Fruit fly (Drosophila melanogaster) whole organism, embryonic: ENCODE data around the gene CG13671.
A peak's percentile ranks its signal among the peaks of the same experiment; 100 is the strongest.

Experiments
- Atf-2 ChIP-seq: fragments of 200-800 bp; sonication (Bioruptor generic); optimal IDR thresholded peaks from 2 replicates; lab custom pipeline; 2016; ENCODE audit warnings: missing biosample characterization, missing genetic modification characterization
- CG10267 ChIP-seq: fragments of 200-800 bp; sonication (Bioruptor generic); optimal IDR thresholded peaks from 2 replicates; lab custom pipeline; 2018; ENCODE audit warnings: missing biosample characterization, mild to moderate bottlenecking, missing genetic modification characterization, moderate library complexity
- CG11695 ChIP-seq: fragments of 200-800 bp; sonication (Bioruptor generic); IDR thresholded peaks from 3 replicates; pipeline ENCODE4 v1.3.6; 2022; ENCODE audit warnings: missing biosample characterization, missing genetic modification characterization
- CG12942 ChIP-seq: fragments of 200-800 bp; sonication (Bioruptor generic); optimal IDR thresholded peaks from 3 replicates; lab custom pipeline; 2016; ENCODE audit warnings: missing biosample characterization, missing genetic modification characterization
- CG13287 ChIP-seq: fragments of 200-800 bp; sonication (Bioruptor generic); IDR thresholded peaks from 2 replicates; pipeline ENCODE4 v1.3.6; 2022; ENCODE audit warnings: missing biosample characterization, missing genetic modification characterization; ENCODE audit not compliant: partially characterized antibody
- CG14050 ChIP-seq: fragments of 200-800 bp; sonication (Bioruptor generic); IDR thresholded peaks from 3 replicates; pipeline ENCODE4 v1.3.6; 2022; ENCODE audit warnings: missing biosample characterization, missing genetic modification characterization
- CG14667 ChIP-seq: fragments of 200-800 bp; sonication (Bioruptor generic); IDR thresholded peaks from 2 replicates; pipeline ENCODE4 v1.3.6; 2022; ENCODE audit warnings: missing biosample characterization, missing genetic modification characterization
- CG1529 ChIP-seq: fragments of 200-800 bp; sonication (Bioruptor generic); optimal IDR thresholded peaks from 3 replicates; lab custom pipeline; 2018; ENCODE audit warnings: missing biosample characterization, missing genetic modification characterization
- CG15514 ChIP-seq: fragments of 200-800 bp; sonication (Bioruptor generic); optimal IDR thresholded peaks from 3 replicates; lab custom pipeline; 2017; ENCODE audit warnings: missing biosample characterization, missing genetic modification characterization, mild to moderate bottlenecking, moderate library complexity, missing genetic modification reagents
- CG15601 ChIP-seq: fragments of 200-800 bp; sonication (Bioruptor generic); optimal IDR thresholded peaks from 3 replicates; lab custom pipeline; 2019; ENCODE audit warnings: missing biosample characterization, mild to moderate bottlenecking, missing genetic modification characterization, moderate library complexity
- CG1603 ChIP-seq: fragments of 200-800 bp; sonication (Bioruptor generic); optimal IDR thresholded peaks from 2 replicates; lab custom pipeline; 2019; ENCODE audit warnings: missing biosample characterization, mild to moderate bottlenecking, missing genetic modification characterization, moderate library complexity
- CG16863 ChIP-seq: fragments of 200-800 bp; sonication (Bioruptor generic); optimal IDR thresholded peaks from 3 replicates; lab custom pipeline; 2016; ENCODE audit warnings: missing biosample characterization, missing genetic modification characterization
- CG17186 ChIP-seq: fragments of 200-800 bp; sonication (Bioruptor generic); optimal IDR thresholded peaks from 3 replicates; lab custom pipeline; 2017; ENCODE audit warnings: missing biosample characterization, missing genetic modification reagents, missing genetic modification characterization
- CG17361 ChIP-seq: fragments of 200-800 bp; sonication (Bioruptor generic); IDR thresholded peaks from 3 replicates; pipeline ENCODE4 v1.3.6; 2022; ENCODE audit warnings: missing biosample characterization, missing genetic modification characterization
- CG2116 ChIP-seq: fragments of 200-800 bp; sonication (Bioruptor generic); optimal IDR thresholded peaks from 3 replicates; lab custom pipeline; 2018; ENCODE audit warnings: missing biosample characterization, mild to moderate bottlenecking, missing genetic modification characterization
- CG2120 ChIP-seq: fragments of 200-800 bp; sonication (Bioruptor generic); optimal IDR thresholded peaks from 3 replicates; lab custom pipeline; 2016; ENCODE audit warnings: missing biosample characterization, missing genetic modification characterization
- CG2875 ChIP-seq: fragments of 200-800 bp; sonication (Bioruptor generic); optimal IDR thresholded peaks from 2 replicates; lab custom pipeline; 2017; ENCODE audit warnings: missing biosample characterization, mild to moderate bottlenecking, missing genetic modification characterization, missing genetic modification reagents
- CG33213 ChIP-seq: fragments of 200-800 bp; sonication (Bioruptor generic); optimal IDR thresholded peaks from 3 replicates; lab custom pipeline; 2016; ENCODE audit warnings: missing biosample characterization, missing genetic modification characterization
- CG3726 ChIP-seq: fragments of 200-800 bp; sonication (Bioruptor generic); IDR thresholded peaks from 3 replicates; pipeline ENCODE4, ENCODE4 v1.3.6; 2022; ENCODE audit warnings: missing biosample characterization, missing genetic modification characterization
- CG4730 ChIP-seq: fragments of 200-800 bp; sonication (Bioruptor generic); IDR thresholded peaks from 2 replicates; pipeline ENCODE4 v1.3.6; 2022; ENCODE audit warnings: missing biosample characterization, missing genetic modification characterization
- CG5245 ChIP-seq: fragments of 200-800 bp; sonication (Bioruptor generic); optimal IDR thresholded peaks from 3 replicates; lab custom pipeline; 2016; ENCODE audit warnings: missing biosample characterization, missing genetic modification characterization
- CG6683 ChIP-seq: fragments of 200-800 bp; sonication (Bioruptor generic); optimal IDR thresholded peaks from 2 replicates; lab custom pipeline; 2017; ENCODE audit warnings: missing biosample characterization, mild to moderate bottlenecking, missing genetic modification characterization, missing genetic modification reagents
- CG6791 ChIP-seq: fragments of 200-800 bp; sonication (Bioruptor generic); IDR thresholded peaks from 3 replicates; pipeline ENCODE4 v1.3.6; 2022; ENCODE audit warnings: missing biosample characterization, missing genetic modification characterization; ENCODE audit not compliant: partially characterized antibody
- CG7556 ChIP-seq: fragments of 200-800 bp; sonication (Bioruptor generic); optimal IDR thresholded peaks from 2 replicates; lab custom pipeline; 2017; ENCODE audit warnings: missing biosample characterization, mild to moderate bottlenecking, missing genetic modification characterization
- CG8281 ChIP-seq: fragments of 200-800 bp; sonication (Bioruptor generic); optimal IDR thresholded peaks from 2 replicates; lab custom pipeline; 2018; ENCODE audit warnings: missing biosample characterization, mild to moderate bottlenecking, missing genetic modification characterization, moderate library complexity
- CG8944 ChIP-seq: fragments of 200-800 bp; sonication (Bioruptor generic); optimal IDR thresholded peaks from 3 replicates; lab custom pipeline; 2016; ENCODE audit warnings: missing biosample characterization, missing genetic modification characterization
- Camta ChIP-seq: fragments of 200-800 bp; sonication (Bioruptor generic); optimal IDR thresholded peaks from 2 replicates; lab custom pipeline; 2016; ENCODE audit warnings: missing biosample characterization, missing genetic modification characterization
- CoRest ChIP-seq: fragments of 200-800 bp; sonication (Bioruptor generic); optimal IDR thresholded peaks from 3 replicates; lab custom pipeline; 2018; ENCODE audit warnings: missing biosample characterization, mild to moderate bottlenecking, missing genetic modification characterization, moderate library complexity
- Dp ChIP-seq: fragments of 200-800 bp; sonication (Bioruptor generic); optimal IDR thresholded peaks from 2 replicates; lab custom pipeline; 2018; ENCODE audit warnings: missing biosample characterization, mild to moderate bottlenecking, missing genetic modification characterization, moderate library complexity
- Drgx ChIP-seq: fragments of 200-800 bp; sonication (Bioruptor generic); IDR thresholded peaks from 2 replicates; pipeline ENCODE4 v1.3.6; 2022; ENCODE audit warnings: missing biosample characterization, missing genetic modification characterization
- ERR ChIP-seq: fragments of 200-800 bp; sonication (Bioruptor generic); optimal IDR thresholded peaks from 2 replicates; lab custom pipeline; 2016; ENCODE audit warnings: missing biosample characterization, missing genetic modification characterization
- GATAe ChIP-seq: fragments of 200-800 bp; sonication (Bioruptor generic); conservative IDR thresholded peaks from 2 replicates; pipeline ENCODE4 v1.3.6; 2022; ENCODE audit warnings: missing biosample characterization, missing genetic modification characterization
- Gug ChIP-seq: fragments of 200-800 bp; sonication (Bioruptor generic); IDR thresholded peaks from 4 replicates; pipeline ENCODE4 v1.3.6; 2022; ENCODE audit warnings: missing biosample characterization, missing genetic modification characterization
- HmgZ ChIP-seq: fragments of 200-800 bp; sonication (Bioruptor generic); optimal IDR thresholded peaks from 2 replicates; lab custom pipeline; 2018; ENCODE audit warnings: missing biosample characterization, mild to moderate bottlenecking, missing genetic modification characterization
- Hmr ChIP-seq: fragments of 200-800 bp; sonication (Bioruptor generic); optimal IDR thresholded peaks from 3 replicates; lab custom pipeline; 2017; ENCODE audit warnings: mild to moderate bottlenecking, missing biosample characterization, missing genetic modification reagents, missing genetic modification characterization
- Jarid2 ChIP-seq: fragments of 200-800 bp; sonication (Bioruptor generic); optimal IDR thresholded peaks from 3 replicates; lab custom pipeline; 2017; ENCODE audit warnings: mild to moderate bottlenecking, missing biosample characterization, missing genetic modification reagents, missing genetic modification characterization
- Lpt ChIP-seq: fragments of >200 bp; optimal IDR thresholded peaks from 2 replicates; lab custom pipeline; 2018; ENCODE audit warnings: missing biosample characterization, missing genetic modification characterization
- Taf1 ChIP-seq: fragments of 200-800 bp; sonication (Bioruptor generic); IDR thresholded peaks from 2 replicates; pipeline ENCODE4 v1.3.6; 2022; ENCODE audit warnings: missing biosample characterization, missing genetic modification characterization
- Usf ChIP-seq: fragments of 200-800 bp; sonication (Bioruptor generic); optimal IDR thresholded peaks from 2 replicates; lab custom pipeline; 2017; ENCODE audit warnings: missing genotype, missing biosample characterization, missing genetic modification characterization
- Vsx1 ChIP-seq: fragments of 200-800 bp; sonication (Bioruptor generic); optimal IDR thresholded peaks from 2 replicates; lab custom pipeline; 2017; ENCODE audit warnings: missing biosample characterization, mild to moderate bottlenecking, missing genetic modification characterization, missing genetic modification reagents
- abd-A ChIP-seq: fragments of 200-800 bp; sonication (Bioruptor generic); optimal IDR thresholded peaks from 3 replicates; lab custom pipeline; 2019; ENCODE audit warnings: missing biosample characterization, mild to moderate bottlenecking, missing genetic modification characterization, moderate library complexity
- caup ChIP-seq: fragments of 200-800 bp; sonication (Bioruptor generic); optimal IDR thresholded peaks from 3 replicates; lab custom pipeline; 2017; ENCODE audit warnings: missing biosample characterization, mild to moderate bottlenecking, missing genetic modification characterization, moderate library complexity; ENCODE audit not compliant: severe bottlenecking
- gcm ChIP-seq: fragments of 200-800 bp; sonication (Bioruptor generic); optimal IDR thresholded peaks from 2 replicates; lab custom pipeline; 2019; ENCODE audit warnings: missing biosample characterization, mild to moderate bottlenecking, missing genetic modification characterization, moderate library complexity
- gem ChIP-seq: fragments of 200-800 bp; sonication (Bioruptor generic); optimal IDR thresholded peaks from 2 replicates; lab custom pipeline; 2019; ENCODE audit warnings: missing biosample characterization, mild to moderate bottlenecking, missing genetic modification characterization, moderate library complexity
- gfzf ChIP-seq: fragments of 200-800 bp; sonication (Bioruptor generic); optimal IDR thresholded peaks from 2 replicates; lab custom pipeline; 2016; ENCODE audit warnings: missing biosample characterization, mild to moderate bottlenecking, missing genetic modification characterization, moderate library complexity
- gsb ChIP-seq: fragments of 200-800 bp; sonication (Bioruptor generic); IDR thresholded peaks from 2 replicates; pipeline ENCODE4 v1.3.6; 2022; ENCODE audit warnings: missing biosample characterization, missing genetic modification characterization
- ken ChIP-seq: fragments of 200-800 bp; sonication (Bioruptor generic); IDR thresholded peaks from 3 replicates; pipeline ENCODE4 v1.3.6; 2022; ENCODE audit warnings: missing biosample characterization, missing genetic modification characterization
- lab ChIP-seq: fragments of 200-800 bp; sonication (Bioruptor generic); optimal IDR thresholded peaks from 3 replicates; lab custom pipeline; 2017; ENCODE audit warnings: missing biosample characterization, missing genetic modification characterization, mild to moderate bottlenecking, moderate library complexity, missing genetic modification reagents
- sens-2 ChIP-seq: fragments of 200-800 bp; sonication (Bioruptor generic); IDR thresholded peaks from 2 replicates; pipeline ENCODE4 v1.3.6; 2022; ENCODE audit warnings: missing biosample characterization, missing genetic modification characterization
- slbo ChIP-seq: fragments of 200-800 bp; sonication (Bioruptor generic); IDR thresholded peaks from 2 replicates; pipeline ENCODE4 v1.3.6; 2022; ENCODE audit warnings: missing biosample characterization, missing genetic modification characterization
- trem ChIP-seq: fragments of 200-800 bp; optimal IDR thresholded peaks from 3 replicates; lab custom pipeline; 2019; ENCODE audit warnings: missing biosample characterization, mild to moderate bottlenecking, missing genetic modification characterization, moderate library complexity

Gene CG13671

dm6 chr3L:8338921-8339320 lies 39.1 kb downstream of the CG13671 start, which contains the start of gene Pex2 (continued):
- TF ChIP-seq HmgZ (tag; lab: Kevin White, UChicago): peak; percentile 76
- TF ChIP-seq sens-2 (GFP tag; lab: Robert Waterston, UW): no peak
- TF ChIP-seq CG6683: no peak
- TF ChIP-seq CG13287: peak; percentile 69
- TF ChIP-seq gsb (GFP tag; lab: Robert Waterston, UW): no peak
- no peak for TF ChIP-seq CG2875 (GFP tag; lab: Kevin White, UChicago)
- peak; percentile 30 for TF ChIP-seq lab
- TF ChIP-seq caup (GFP tag; lab: Kevin White, UChicago): peak; percentile 9
- no peak for TF ChIP-seq Jarid2
- TF ChIP-seq Taf1 (GFP tag; lab: Robert Waterston, UW): no peak
- no peak for TF ChIP-seq Atf-2
- TF ChIP-seq CG17186: no peak
- no peak for TF ChIP-seq CG8944
- no peak for TF ChIP-seq CG4730 (GFP tag; lab: Robert Waterston, UW)
- peak; percentile 15 for TF ChIP-seq gcm (GFP tag; lab: Kevin White, UChicago)
- no peak for TF ChIP-seq abd-A
- TF ChIP-seq Dp (GFP tag; lab: Kevin White, UChicago): peak; percentile 98
- TF ChIP-seq CG33213 (GFP tag; lab: Kevin White, UChicago): peak; percentile 13
- TF ChIP-seq Lpt (GFP tag; lab: Kevin White, UChicago): no peak
- peak; percentile 21 for TF ChIP-seq CG15601 (tag; lab: Kevin White, UChicago)
- TF ChIP-seq Camta: no peak
- no peak for TF ChIP-seq CG11695 (GFP tag; lab: Robert Waterston, UW)
- TF ChIP-seq CG14667 (GFP tag; lab: Robert Waterston, UW): no peak
- peak; percentile 38 for TF ChIP-seq CG15514 (GFP tag; lab: Kevin White, UChicago)
- TF ChIP-seq CG8281 (tag; lab: Kevin White, UChicago): no peak
- no peak for TF ChIP-seq CG14050 (GFP tag; lab: Robert Waterston, UW)
- no peak for TF ChIP-seq CG16863 (GFP tag; lab: Kevin White, UChicago)
- peak; percentile 8 for TF ChIP-seq gfzf (GFP tag; lab: Kevin White, UChicago)
- peak; percentile 1 for TF ChIP-seq gem
- TF ChIP-seq CG1529 (GFP tag; lab: Kevin White, UChicago): no peak
- TF ChIP-seq CG17361: no peak
- peak; percentile 20 for TF ChIP-seq CoRest (tag; lab: Kevin White, UChicago)
- TF ChIP-seq GATAe: peak; percentile 63
- no peak for TF ChIP-seq slbo (GFP tag; lab: Robert Waterston, UW)
- no peak for TF ChIP-seq ERR (GFP tag; lab: Kevin White, UChicago)
- TF ChIP-seq CG10267: peak; percentile 96
- no peak for TF ChIP-seq CG7556 (GFP tag; lab: Kevin White, UChicago)
- peak; percentile 32 for TF ChIP-seq CG2120
- 0 out of 2 replicates have a peak, but pooled peaks have one; percentile 23 for TF ChIP-seq Drgx (GFP tag; lab: Robert Waterston, UW)
- peak; percentile 73 for TF ChIP-seq CG2116 (GFP tag; lab: Kevin White, UChicago)
- TF ChIP-seq Hmr (GFP tag; lab: Kevin White, UChicago): peak; percentile 33
- TF ChIP-seq CG5245 (GFP tag; lab: Kevin White, UChicago): no peak
- TF ChIP-seq CG1603 (tag; lab: Kevin White, UChicago): peak; percentile 58
- no peak for TF ChIP-seq CG12942 (GFP tag; lab: Kevin White, UChicago)
- 0 out of 3 replicates have a peak, but pooled peaks have one; percentile 56 for TF ChIP-seq CG6791 (GFP tag; lab: Robert Waterston, UW)
- no peak for TF ChIP-seq Usf
- TF ChIP-seq CG3726 (GFP tag; lab: Robert Waterston, UW): no peak
- peak; percentile 36 for TF ChIP-seq trem
- TF ChIP-seq Vsx1 (GFP tag; lab: Kevin White, UChicago): peak; percentile 2
- TF ChIP-seq Gug (GFP tag; lab: Robert Waterston, UW): no peak
- TF ChIP-seq ken (GFP tag; lab: Robert Waterston, UW): no peak
